Worm (Caenorhabditis elegans): ENCODE results near the gene C04C11.1.

DNA sequence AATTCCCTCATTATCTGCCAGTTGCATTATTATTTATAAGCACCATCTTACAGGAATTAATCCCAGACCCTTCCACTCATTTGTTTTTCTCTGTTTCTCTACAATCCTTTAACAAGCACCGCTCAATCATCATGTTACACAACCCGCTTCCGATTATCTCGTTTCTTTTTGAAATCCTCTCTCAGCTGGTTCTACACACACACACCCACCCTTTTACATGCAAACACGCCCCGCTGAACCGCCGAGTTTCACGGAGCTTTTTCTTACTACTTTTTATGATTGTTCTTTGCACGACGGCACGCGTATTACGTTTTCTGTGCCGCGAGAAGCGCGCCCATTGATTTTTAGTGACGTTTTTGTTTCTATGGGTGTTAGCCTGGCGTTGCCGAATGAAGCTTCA lies 46.6 kb upstream of the C04C11.1 start:
- TF ChIP-seq ref-1 (GFP tag; conservative IDR thresholded peaks at IDR 0.05) (no peak), med-1 (GFP tag; optimal IDR thresholded peaks at IDR 0.05; ENCODE audit: insufficient read depth) (no peak)

Measured in whole organism, midembryonic.